Worm (Caenorhabditis elegans) whole organism, L4 larva: Measurements from ENCODE around the gene atln-1.

Source experiments
- ces-1 ChIP-seq: fragments of 150-350 bp; sonication (generic microtip); optimal IDR thresholded peaks from 4 replicates; lab custom pipeline; 2014; ENCODE audit warnings: missing biosample characterization, missing genetic modification reagents, missing genetic modification characterization
- cey-2 ChIP-seq: sonication (generic microtip); optimal IDR thresholded peaks from 3 replicates; lab custom pipeline; 2017; ENCODE audit warnings: missing genetic modification characterization, mild to moderate bottlenecking, missing compliant biosample characterization, antibody characterized with exemption, borderline replicate concordance; ENCODE audit not compliant: insufficient read depth
- dpl-1 ChIP-seq: fragments of 150-350 bp; optimal IDR thresholded peaks from 2 replicates; lab custom pipeline; 2014; ENCODE audit warnings: missing biosample characterization, missing genetic modification reagents, missing genetic modification characterization
- php-3 ChIP-seq: fragments of 200-800 bp; sonication (Bioruptor generic); IDR thresholded peaks from 2 replicates; pipeline ENCODE4 v1.3.6; 2022; ENCODE audit warnings: missing genetic modification reagents, missing genetic modification characterization, missing compliant biosample characterization
- pqm-1 ChIP-seq: sonication (generic microtip); optimal IDR thresholded peaks from 2 replicates; lab custom pipeline; 2017; ENCODE audit warnings: missing biosample characterization, missing genetic modification characterization
- spr-3 ChIP-seq: fragments of 200-800 bp; sonication (Bioruptor generic); optimal IDR thresholded peaks from 2 replicates; lab custom pipeline; 2018; ENCODE audit warnings: mild to moderate bottlenecking, missing genetic modification characterization, missing compliant biosample characterization
- zfp-3 ChIP-seq: fragments of 200-800 bp; sonication (Bioruptor generic); conservative IDR thresholded peaks from 2 replicates; pipeline ENCODE4 v1.3.6; 2022; ENCODE audit warnings: missing genetic modification reagents, missing genetic modification characterization, missing compliant biosample characterization

DNA sequence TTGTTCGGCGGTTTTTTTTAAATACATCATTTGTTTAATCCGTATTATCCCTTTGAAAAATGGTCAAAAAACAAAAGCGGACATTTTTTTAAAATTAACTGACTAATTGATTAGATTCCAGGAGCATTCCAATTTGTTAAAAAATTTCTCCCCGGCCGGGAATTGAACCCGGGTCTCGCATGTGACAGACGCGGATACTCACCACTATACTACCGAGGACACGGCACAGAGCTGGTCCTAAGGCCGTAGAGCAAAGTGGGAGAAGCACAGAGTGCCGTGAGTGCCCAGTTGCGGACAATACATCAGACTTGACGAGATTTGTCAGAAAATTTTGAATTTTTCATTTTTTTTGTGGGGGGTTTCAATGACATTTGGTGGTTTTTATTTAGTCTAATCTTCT is 12.5 kb downstream of the atln-1 start:
- no peak for TF ChIP-seq spr-3 (GFP tag; lab: Kevin White, UChicago)
- TF ChIP-seq zfp-3 (GFP tag; lab: Robert Waterston, UW): peak; percentile 72; the same call in 1 of the 2 replicates
- peak; percentile 22 for TF ChIP-seq dpl-1
- no peak for TF ChIP-seq cey-2
- 0 out of 2 replicates have a peak, but pooled peaks have one; percentile 38 for TF ChIP-seq php-3 (GFP tag; lab: Robert Waterston, UW)
- TF ChIP-seq pqm-1 (tag; lab: Kevin White, UChicago): no peak
- no peak for TF ChIP-seq ces-1 (GFP tag; lab: Kevin White, UChicago)
